Fruit fly (Drosophila melanogaster): ENCODE results near the gene CG11134.

Gene CG11134

dm6 chrX:13783958-13784907, 46.5 kb downstream of the CG11134 start (continued):
- TF ChIP-seq peb (GFP tag; IDR thresholded peaks at IDR 0.05) (no peak), Xrp1 (GFP tag; IDR thresholded peaks at IDR 0.05) (peak; percentile 56), pho (GFP tag; optimal IDR thresholded peaks at IDR 0.05) (peak; percentile 6), CG16815 (GFP tag; optimal IDR thresholded peaks at IDR 0.05) (no peak), zf30C (GFP tag; optimal IDR thresholded peaks at IDR 0.05) (peak; percentile 41), CG10274 (GFP tag; optimal IDR thresholded peaks at IDR 0.05) (no peak), Bteb2 (GFP tag; optimal IDR thresholded peaks at IDR 0.05) (peak; percentile 41), sens-2 (GFP tag; IDR thresholded peaks at IDR 0.05) (0 out of 2 replicates have a peak, but pooled peaks have one; percentile 20), CG9797 (GFP tag; optimal IDR thresholded peaks at IDR 0.05) (no peak), Neu2 (GFP tag; optimal IDR thresholded peaks at IDR 0.05; ENCODE audit: borderline replicate concordance) (no peak), da (GFP tag; optimal IDR thresholded peaks at IDR 0.05) (no peak), fd64A (GFP tag; optimal IDR thresholded peaks at IDR 0.05) (no peak), stc (GFP tag; IDR thresholded peaks at IDR 0.05) (peak; percentile 43), phol (tag; optimal IDR thresholded peaks at IDR 0.05) (peak; percentile 76), insv (GFP tag; optimal IDR thresholded peaks at IDR 0.05) (no peak), CG5245 (GFP tag; optimal IDR thresholded peaks at IDR 0.05) (peak; percentile 13), Ets97D (GFP tag; optimal IDR thresholded peaks at IDR 0.05) (no peak), CG15601 (tag; optimal IDR thresholded peaks at IDR 0.05) (peak; percentile 26), Oli (tag; optimal IDR thresholded peaks at IDR 0.05) (peak; percentile 76), Hmx (GFP tag; optimal IDR thresholded peaks at IDR 0.05) (no peak), pros (GFP tag; optimal IDR thresholded peaks at IDR 0.05) (peak; percentile 47), CG17802 (tag; optimal IDR thresholded peaks at IDR 0.05) (peak; percentile 6), CG7786 (GFP tag; optimal IDR thresholded peaks at IDR 0.05) (no peak), amos (GFP tag; IDR thresholded peaks at IDR 0.05; ENCODE audit: partially characterized antibody) (no peak), CG1233 (GFP tag; optimal IDR thresholded peaks at IDR 0.05) (no peak), CG31388 (GFP tag; optimal IDR thresholded peaks at IDR 0.05) (no peak), salm (tag; optimal IDR thresholded peaks at IDR 0.05) (peak; percentile 13), BtbVII (GFP tag; optimal IDR thresholded peaks at IDR 0.05) (no peak), MESR4 (GFP tag; optimal IDR thresholded peaks at IDR 0.05) (no peak), CG3838 (GFP tag; optimal IDR thresholded peaks at IDR 0.05) (no peak), trem (tag; optimal IDR thresholded peaks at IDR 0.05) (peak; percentile 25), repo (GFP tag; optimal IDR thresholded peaks at IDR 0.05) (peak; percentile 40), Hsf (GFP tag; optimal IDR thresholded peaks at IDR 0.05) (peak; percentile 65), CG3281 (GFP tag; optimal IDR thresholded peaks at IDR 0.05) (peak; percentile 49), CG8944 (GFP tag; optimal IDR thresholded peaks at IDR 0.05) (peak; percentile 36), CG8388 (GFP tag; optimal IDR thresholded peaks at IDR 0.05) (peak; percentile 56), ac (GFP tag; optimal IDR thresholded peaks at IDR 0.05) (no peak), CG32767 (GFP tag; IDR thresholded peaks at IDR 0.05) (no peak), CG14050 (GFP tag; IDR thresholded peaks at IDR 0.05) (peak; percentile 22; the same call in 1 of the 3 replicates), CG5953 (GFP tag; IDR thresholded peaks at IDR 0.05) (no peak), eve (GFP tag; optimal IDR thresholded peaks at IDR 0.05) (peak in 1 of 2 experiments; percentile 58), Opbp (GFP tag; IDR thresholded peaks at IDR 0.05; ENCODE audit: partially characterized antibody) (no peak), sc (optimal IDR thresholded peaks at IDR 0.05) (no peak), sc (GFP tag; optimal IDR thresholded peaks at IDR 0.05) (peak; percentile 62), Atf3 (GFP tag; optimal IDR thresholded peaks at IDR 0.05) (no peak), ro (GFP tag; IDR thresholded peaks at IDR 0.05) (no peak), CG13287 (GFP tag; IDR thresholded peaks at IDR 0.05; ENCODE audit: partially characterized antibody) (no peak), tin (GFP tag; optimal IDR thresholded peaks at IDR 0.05) (peak; percentile 45), klu (GFP tag; IDR thresholded peaks at IDR 0.05) (no peak)

Measured in whole organism, embryonic.